Fruit fly (Drosophila melanogaster): Measurements from ENCODE around the gene Ets21C.

dm6 chr2L:530245-530644 is 22.5 kb downstream of the Ets21C start:
- TF ChIP-seq CG8159 (tag; optimal IDR thresholded peaks at IDR 0.05) (peak; percentile 57), Snoo (tag; optimal IDR thresholded peaks at IDR 0.05) (peak; percentile 91), Pif1B (GFP tag; optimal IDR thresholded peaks at IDR 0.05) (peak; percentile 72), gl (tag; optimal IDR thresholded peaks at IDR 0.05) (no peak), EcR (GFP tag; optimal IDR thresholded peaks at IDR 0.05) (no peak)

Data from whole organism, pupa.